Worm (Caenorhabditis elegans): ENCODE measurements around the gene dos-1.

DNA sequence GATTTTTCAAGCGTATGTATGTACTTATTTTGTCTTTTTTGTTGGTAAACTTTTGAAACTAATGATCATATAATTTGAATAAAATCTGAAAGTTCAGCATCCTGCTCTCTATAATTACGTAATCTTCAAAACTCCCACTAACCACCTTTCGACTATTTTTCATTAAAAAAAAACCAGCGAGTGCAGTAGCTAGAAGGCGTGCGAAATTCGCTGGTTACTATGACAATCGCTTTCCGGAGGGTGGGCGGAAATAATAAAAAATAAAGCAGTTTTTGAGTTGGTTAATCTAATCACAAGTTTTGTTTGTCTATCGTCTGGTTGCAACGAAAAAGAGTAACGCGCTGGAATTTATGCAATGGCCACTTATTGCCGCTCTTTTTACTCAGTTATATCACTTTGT lies 51.0 kb downstream of the dos-1 start, which contains the start of gene irld-34:
- TF ChIP-seq elt-3 (tag; optimal IDR thresholded peaks at IDR 0.05) (no peak), lin-15B (tag; optimal IDR thresholded peaks at IDR 0.05) (no peak), fkh-10 (GFP tag; optimal IDR thresholded peaks at IDR 0.05) (no peak), aly-2 (tag; optimal IDR thresholded peaks at IDR 0.05) (no peak), unc-62 (GFP tag; optimal IDR thresholded peaks at IDR 0.05) (no peak), hmg-11 (tag; optimal IDR thresholded peaks at IDR 0.05) (no peak), tbx-2 (tag; optimal IDR thresholded peaks at IDR 0.05) (no peak), nhr-23 (tag; optimal IDR thresholded peaks at IDR 0.05) (no peak), ama-1 (optimal IDR thresholded peaks at IDR 0.05) (no peak), nhr-76 (tag; optimal IDR thresholded peaks at IDR 0.05) (no peak), nfya-1 (tag; optimal IDR thresholded peaks at IDR 0.05; ENCODE audit: insufficient read depth) (no peak), lin-39 (tag; optimal IDR thresholded peaks at IDR 0.05) (no peak), unc-39 (tag; optimal IDR thresholded peaks at IDR 0.05) (no peak)

All from whole organism, L3 larva.